Worm (Caenorhabditis elegans) whole organism, L2 larva: ENCODE measurements around the gene F57A8.1.

Experiments used
- C34F6.9 ChIP-seq: fragments of 150-350 bp; optimal IDR thresholded peaks from 2 replicates; lab custom pipeline; 2014; ENCODE audit warnings: missing biosample characterization, missing genetic modification characterization
- F13H6.1 ChIP-seq: sonication (generic microtip); optimal IDR thresholded peaks from 2 replicates; lab custom pipeline; 2016; ENCODE audit warnings: missing genetic modification characterization, missing compliant biosample characterization
- Y55F3AM.14 ChIP-seq: fragments of 200-800 bp; sonication (Bioruptor generic); optimal IDR thresholded peaks from 2 replicates; lab custom pipeline; 2018; ENCODE audit warnings: mild to moderate bottlenecking, missing genetic modification characterization, missing compliant biosample characterization
- ZK546.5 ChIP-seq: sonication (generic microtip); optimal IDR thresholded peaks from 2 replicates; lab custom pipeline; 2017; ENCODE audit warnings: missing biosample characterization, missing genetic modification characterization
- alr-1 ChIP-seq: fragments of 150-350 bp; optimal IDR thresholded peaks from 2 replicates; lab custom pipeline; 2014; ENCODE audit warnings: missing biosample characterization, missing genetic modification characterization
- aly-2 ChIP-seq: fragments of 150-350 bp; optimal IDR thresholded peaks from 2 replicates; lab custom pipeline; 2014; ENCODE audit warnings: missing biosample characterization, missing genetic modification characterization
- ama-1 ChIP-seq: fragments of 150-350 bp; optimal IDR thresholded peaks from 2 replicates; lab custom pipeline; 2018; ENCODE audit warnings: inconsistent platforms
- blmp-1 ChIP-seq: sonication (generic microtip); optimal IDR thresholded peaks from 2 replicates; lab custom pipeline; 2017; ENCODE audit warnings: missing genetic modification characterization, mild to moderate bottlenecking, missing compliant biosample characterization, antibody characterized with exemption, moderate library complexity; ENCODE audit not compliant: insufficient read depth
- ceh-16 ChIP-seq: fragments of 150-350 bp; optimal IDR thresholded peaks from 2 replicates; lab custom pipeline; 2014; ENCODE audit warnings: missing biosample characterization, missing genetic modification characterization
- ceh-82 ChIP-seq: fragments of 150-350 bp; optimal IDR thresholded peaks from 2 replicates; lab custom pipeline; 2014; ENCODE audit warnings: missing biosample characterization, missing genetic modification characterization
- crh-2 ChIP-seq: sonication (generic microtip); optimal IDR thresholded peaks from 2 replicates; lab custom pipeline; 2017; ENCODE audit warnings: missing biosample characterization, missing genetic modification characterization
- dmd-4 ChIP-seq: sonication (generic microtip); optimal IDR thresholded peaks from 2 replicates; lab custom pipeline; 2017; ENCODE audit warnings: missing biosample characterization, missing genetic modification characterization
- egl-27 ChIP-seq: sonication (generic microtip); optimal IDR thresholded peaks from 3 replicates; lab custom pipeline; 2017; ENCODE audit warnings: missing biosample characterization, missing genetic modification reagents, missing genetic modification characterization
- elt-1 ChIP-seq: fragments of 150-350 bp; optimal IDR thresholded peaks from 2 replicates; lab custom pipeline; 2014; ENCODE audit warnings: missing biosample characterization, missing genetic modification characterization
- elt-3 ChIP-seq: sonication (generic microtip); optimal IDR thresholded peaks from 2 replicates; lab custom pipeline; 2017; ENCODE audit warnings: missing biosample characterization, missing genetic modification characterization
- fos-1 ChIP-seq: fragments of 150-350 bp; optimal IDR thresholded peaks from 2 replicates; lab custom pipeline; 2014; ENCODE audit warnings: missing biosample characterization, missing genetic modification characterization
- gmeb-1 ChIP-seq: fragments of 150-350 bp; optimal IDR thresholded peaks from 2 replicates; lab custom pipeline; 2014; ENCODE audit warnings: missing biosample characterization, missing genetic modification characterization
- lin-11 ChIP-seq: fragments of 150-350 bp; sonication (generic microtip); optimal IDR thresholded peaks from 2 replicates; lab custom pipeline; 2014; ENCODE audit warnings: missing biosample characterization, missing genetic modification characterization, inconsistent platforms, mixed read lengths
- lin-13 ChIP-seq: fragments of 150-350 bp; optimal IDR thresholded peaks from 2 replicates; lab custom pipeline; 2014; ENCODE audit warnings: missing biosample characterization, missing genetic modification reagents, missing genetic modification characterization
- lin-39 ChIP-seq: fragments of 150-350 bp; optimal IDR thresholded peaks from 2 replicates; lab custom pipeline; 2014; ENCODE audit warnings: missing biosample characterization, missing genetic modification reagents, missing genetic modification characterization
- lsy-2 ChIP-seq, 2 experiments: fragments of 150-350 bp in 1 of 2; sonication (generic microtip) in 1 of 2; optimal IDR thresholded peaks; 2 replicates each; lab custom pipeline; 2014 to 2017; ENCODE audit warnings: missing biosample characterization in 2 of 2, missing genetic modification characterization in 2 of 2
- mab-5 ChIP-seq: fragments of 150-350 bp; optimal IDR thresholded peaks from 2 replicates; lab custom pipeline; 2014; ENCODE audit warnings: missing biosample characterization, missing genetic modification characterization
- mbf-1 ChIP-seq: sonication (generic microtip); optimal IDR thresholded peaks from 2 replicates; lab custom pipeline; 2017; ENCODE audit warnings: missing biosample characterization, missing genetic modification characterization
- mdl-1 ChIP-seq, 2 experiments: fragments of 150-350 bp in 1 of 2; sonication (generic microtip) in 1 of 2; optimal IDR thresholded peaks; 2 replicates each; lab custom pipeline; 2017; ENCODE audit warnings: missing biosample characterization in 2 of 2, missing genetic modification characterization in 2 of 2
- nhr-10 ChIP-seq: sonication (generic microtip); optimal IDR thresholded peaks from 2 replicates; lab custom pipeline; 2017; ENCODE audit warnings: missing biosample characterization, missing genetic modification characterization
- nhr-12 ChIP-seq: fragments of 150-350 bp; optimal IDR thresholded peaks from 2 replicates; lab custom pipeline; 2014; ENCODE audit warnings: missing biosample characterization, missing genetic modification characterization
- nhr-129 ChIP-seq: fragments of 150-350 bp; optimal IDR thresholded peaks from 2 replicates; lab custom pipeline; 2014; ENCODE audit warnings: missing biosample characterization, missing genetic modification characterization
- nhr-21 ChIP-seq: fragments of 150-350 bp; optimal IDR thresholded peaks from 2 replicates; lab custom pipeline; 2014; ENCODE audit warnings: missing biosample characterization, missing genetic modification characterization
- nhr-237 ChIP-seq: fragments of 150-350 bp; optimal IDR thresholded peaks from 2 replicates; lab custom pipeline; 2014; ENCODE audit warnings: missing biosample characterization, missing genetic modification characterization
- nhr-25 ChIP-seq: fragments of 150-350 bp; sonication (generic microtip); optimal IDR thresholded peaks from 3 replicates; lab custom pipeline; 2014; ENCODE audit warnings: missing biosample characterization, missing genetic modification characterization
- nhr-6 ChIP-seq: fragments of 150-350 bp; optimal IDR thresholded peaks from 2 replicates; lab custom pipeline; 2014; ENCODE audit warnings: missing biosample characterization, missing genetic modification characterization
- nhr-77 ChIP-seq: fragments of 150-350 bp; optimal IDR thresholded peaks from 2 replicates; lab custom pipeline; 2014; ENCODE audit warnings: missing biosample characterization, missing genetic modification characterization
- peb-1 ChIP-seq: fragments of 150-350 bp; optimal IDR thresholded peaks from 2 replicates; lab custom pipeline; 2014; ENCODE audit warnings: missing biosample characterization, missing genetic modification characterization
- sem-4 ChIP-seq: fragments of 150-350 bp; optimal IDR thresholded peaks from 2 replicates; lab custom pipeline; 2014; ENCODE audit warnings: missing biosample characterization, missing genetic modification reagents, missing genetic modification characterization
- skn-1 ChIP-seq: sonication (generic microtip); optimal IDR thresholded peaks from 2 replicates; lab custom pipeline; 2017; ENCODE audit warnings: missing biosample characterization, missing genetic modification characterization
- sma-3 ChIP-seq: sonication (generic microtip); optimal IDR thresholded peaks from 2 replicates; lab custom pipeline; 2016; ENCODE audit warnings: missing genetic modification reagents, missing genetic modification characterization, missing compliant biosample characterization
- sma-9 ChIP-seq, 2 experiments: fragments of 150-350 bp in 1 of 2; sonication (generic microtip) in 1 of 2; optimal IDR thresholded peaks; 2 replicates each; lab custom pipeline; 2014 to 2016; ENCODE audit warnings: missing genetic modification characterization in 2 of 2, mild to moderate bottlenecking in 1 of 2, missing biosample characterization in 1 of 2, missing compliant biosample characterization in 1 of 2, missing genetic modification reagents in 1 of 2, moderate library complexity in 1 of 2
- snpc-4 ChIP-seq: fragments of 150-350 bp; optimal IDR thresholded peaks from 2 replicates; lab custom pipeline; 2014; ENCODE audit warnings: missing biosample characterization, missing genetic modification characterization
- unc-55 ChIP-seq: fragments of 150-350 bp; sonication (generic microtip); optimal IDR thresholded peaks from 3 replicates; lab custom pipeline; 2014; ENCODE audit warnings: missing biosample characterization, missing genetic modification reagents, missing genetic modification characterization
- unc-62 ChIP-seq: fragments of 150-350 bp; optimal IDR thresholded peaks from 2 replicates; lab custom pipeline; 2014; ENCODE audit warnings: missing biosample characterization, missing genetic modification reagents, missing genetic modification characterization
- zag-1 ChIP-seq: fragments of 150-350 bp; optimal IDR thresholded peaks from 2 replicates; lab custom pipeline; 2014; ENCODE audit warnings: missing biosample characterization, missing genetic modification characterization
- ztf-1 ChIP-seq: fragments of 200-800 bp; sonication (Bioruptor generic); conservative IDR thresholded peaks from 2 replicates; pipeline ENCODE4 v1.3.6; 2022; ENCODE audit warnings: missing genetic modification characterization, missing compliant biosample characterization
- ztf-11 ChIP-seq: sonication (generic microtip); optimal IDR thresholded peaks from 2 replicates; lab custom pipeline; 2017; ENCODE audit warnings: missing biosample characterization, missing genetic modification characterization
- ztf-4 ChIP-seq: fragments of 150-350 bp; optimal IDR thresholded peaks from 2 replicates; lab custom pipeline; 2014; ENCODE audit warnings: missing biosample characterization, missing genetic modification characterization

The F57A8.1 gene

ce11 chrV:10036275-10036674 is 865 bp upstream of the F57A8.1 start, which contains the start of gene T06E8.2 (continued):
- TF ChIP-seq ztf-4 (no peak), nhr-25 (tag; lab: Kevin White, UChicago) (peak; percentile 7), alr-1 (tag; lab: Kevin White, UChicago) (no peak), blmp-1 (tag; lab: Kevin White, UChicago) (no peak), crh-2 (tag; lab: Kevin White, UChicago) (no peak)

- peak; percentile 19 to 86 for TF ChIP-seq lsy-2 (tag; optimal IDR thresholded peaks at IDR 0.05; lab: Kevin White, UChicago)
- no peak for TF ChIP-seq nhr-237 (tag; lab: Kevin White, UChicago)
- peak; percentile 73 for TF ChIP-seq crh-2 (tag; lab: Kevin White, UChicago)
- peak; percentile 81 for TF ChIP-seq sma-9 (GFP tag; optimal IDR thresholded peaks at IDR 0.05; lab: Kevin White, UChicago)
- TF ChIP-seq sma-9 (tag; optimal IDR thresholded peaks at IDR 0.05; lab: Kevin White, UChicago), result no peak
- peak; percentile 11 for TF ChIP-seq nhr-21 (tag; lab: Kevin White, UChicago)
- TF ChIP-seq Y55F3AM.14 (GFP tag; lab: Kevin White, UChicago), result peak; percentile 50
- TF ChIP-seq nhr-129 (tag; lab: Kevin White, UChicago), result peak; percentile 84
- TF ChIP-seq egl-27 (tag; lab: Kevin White, UChicago), result peak; percentile 67
- peak; percentile 81 for TF ChIP-seq fos-1 (tag; lab: Kevin White, UChicago)
- no peak for TF ChIP-seq mbf-1 (tag; lab: Kevin White, UChicago)
- TF ChIP-seq ceh-82, result no peak
- TF ChIP-seq mdl-1 (tag; optimal IDR thresholded peaks at IDR 0.05; lab: Kevin White, UChicago), result peak in 1 of 2 experiments; percentile 6
- TF ChIP-seq nhr-25 (tag; lab: Kevin White, UChicago), result peak; percentile 76
- TF ChIP-seq nhr-6 (tag; lab: Kevin White, UChicago), result peak; percentile 27
- peak; percentile 67 for TF ChIP-seq sem-4
- TF ChIP-seq blmp-1 (tag; lab: Kevin White, UChicago), result peak; percentile 6
- TF ChIP-seq nhr-10 (tag; lab: Kevin White, UChicago), result no peak
- peak; percentile 71 for TF ChIP-seq sma-3 (GFP tag; lab: Kevin White, UChicago)
- TF ChIP-seq unc-55 (GFP tag; lab: Kevin White, UChicago), result peak; percentile 65
- no peak for TF ChIP-seq peb-1
- TF ChIP-seq snpc-4 (tag; lab: Kevin White, UChicago), result peak; percentile 11
- TF ChIP-seq F13H6.1 (tag; lab: Kevin White, UChicago), result peak; percentile 82
- TF ChIP-seq C34F6.9 (tag; lab: Kevin White, UChicago), result peak; percentile 75
- TF ChIP-seq ztf-1, result no peak
- TF ChIP-seq lin-13 (GFP tag; lab: Kevin White, UChicago), result peak; percentile 34
- peak; percentile 28 for TF ChIP-seq lin-11
- TF ChIP-seq mab-5 (tag; lab: Kevin White, UChicago), result peak; percentile 24
- peak; percentile 47 for TF ChIP-seq gmeb-1 (tag; lab: Kevin White, UChicago)
Observed at ce11 chrV:10039837-10040236, 2.7 kb downstream of the F57A8.1 start.

ce11 chrV:10041484-10041883 is 4.3 kb downstream of the F57A8.1 start:
- TF ChIP-seq lin-39 (no peak), ama-1 (lab: Kevin White, UChicago) (no peak), crh-2 (tag; lab: Kevin White, UChicago) (peak; percentile 24), nhr-129 (tag; lab: Kevin White, UChicago) (peak; percentile 67), F13H6.1 (tag; lab: Kevin White, UChicago) (peak; percentile 47), ZK546.5 (tag; lab: Kevin White, UChicago) (no peak), lsy-2 (tag; optimal IDR thresholded peaks at IDR 0.05; lab: Kevin White, UChicago) (peak; percentile 17 to 64), Y55F3AM.14 (GFP tag; lab: Kevin White, UChicago) (no peak), nhr-6 (tag; lab: Kevin White, UChicago) (peak; percentile 42), lin-11 (no peak), mbf-1 (tag; lab: Kevin White, UChicago) (no peak), ceh-16 (no peak), snpc-4 (tag; lab: Kevin White, UChicago) (peak; percentile 2), ztf-1 (no peak), lin-13 (GFP tag; lab: Kevin White, UChicago) (no peak), ztf-4 (no peak), unc-62 (GFP tag; lab: Kevin White, UChicago) (no peak), aly-2 (tag; lab: Kevin White, UChicago) (no peak), elt-1 (no peak), sma-3 (GFP tag; lab: Kevin White, UChicago) (no peak), ztf-11 (no peak), nhr-12 (tag; lab: Kevin White, UChicago) (no peak), mab-5 (tag; lab: Kevin White, UChicago) (no peak), dmd-4 (tag; lab: Kevin White, UChicago) (no peak), ceh-82 (no peak), sem-4 (peak; percentile 28), peb-1 (no peak), nhr-10 (tag; lab: Kevin White, UChicago) (no peak), skn-1 (tag; lab: Kevin White, UChicago) (no peak), nhr-237 (tag; lab: Kevin White, UChicago) (no peak), elt-3 (tag; lab: Kevin White, UChicago) (no peak), nhr-77 (tag; lab: Kevin White, UChicago) (no peak), zag-1 (no peak), alr-1 (tag; lab: Kevin White, UChicago) (no peak), fos-1 (tag; lab: Kevin White, UChicago) (no peak), C34F6.9 (tag; lab: Kevin White, UChicago) (peak; percentile 52), unc-55 (GFP tag; lab: Kevin White, UChicago) (peak; percentile 65), nhr-25 (tag; lab: Kevin White, UChicago) (no peak), blmp-1 (tag; lab: Kevin White, UChicago) (peak; percentile 31), egl-27 (tag; lab: Kevin White, UChicago) (no peak), gmeb-1 (tag; lab: Kevin White, UChicago) (no peak), mdl-1 (tag; optimal IDR thresholded peaks at IDR 0.05; lab: Kevin White, UChicago) (peak in 1 of 2 experiments; percentile 29)
